Worm (Caenorhabditis elegans): ENCODE results near the gene C30G7.2.

ce11 chrV:14915599-14915998 lies 21.1 kb upstream of the C30G7.2 start, which contains the start of gene H12D21.11:
- TF ChIP-seq W03F9.2 (tag; optimal IDR thresholded peaks at IDR 0.05) (no peak), dao-5 (tag; optimal IDR thresholded peaks at IDR 0.05) (no peak)

Measured in whole organism, L4/young adult.